Fruit fly (Drosophila melanogaster) whole organism, adult: ENCODE data around the gene Gli.

Experiments
- CG11617 ChIP-seq: fragments of 200-800 bp; sonication (Bioruptor generic); optimal IDR thresholded peaks from 2 replicates; lab custom pipeline; 2017; ENCODE audit warnings: mild to moderate bottlenecking, missing biosample characterization, missing genetic modification reagents, missing genetic modification characterization
- CG12768 ChIP-seq: fragments of 200-800 bp; sonication (Bioruptor generic); optimal IDR thresholded peaks from 2 replicates; lab custom pipeline; 2017; ENCODE audit warnings: missing biosample characterization, missing genetic modification characterization, mild to moderate bottlenecking, moderate library complexity, missing genetic modification reagents
- CG14711 ChIP-seq: fragments of 200-800 bp; sonication (Bioruptor generic); optimal IDR thresholded peaks from 2 replicates; lab custom pipeline; 2018; ENCODE audit warnings: missing biosample characterization, mild to moderate bottlenecking, missing genetic modification characterization, moderate library complexity
- CG1620 ChIP-seq: fragments of 200-800 bp; sonication (Bioruptor generic); optimal IDR thresholded peaks from 2 replicates; lab custom pipeline; 2016; ENCODE audit warnings: missing biosample characterization, missing genetic modification characterization
- CG33017 ChIP-seq: fragments of 200-800 bp; sonication (Bioruptor generic); optimal IDR thresholded peaks from 2 replicates; lab custom pipeline; 2018; ENCODE audit warnings: missing biosample characterization, mild to moderate bottlenecking, missing genetic modification characterization, moderate library complexity
- CG5204 ChIP-seq: fragments of 200-800 bp; sonication (Bioruptor generic); optimal IDR thresholded peaks from 2 replicates; lab custom pipeline; 2016; ENCODE audit warnings: missing biosample characterization, missing genetic modification characterization
- CG7045 ChIP-seq: fragments of 200-800 bp; sonication (Bioruptor generic); optimal IDR thresholded peaks from 2 replicates; lab custom pipeline; 2017; ENCODE audit warnings: missing biosample characterization, mild to moderate bottlenecking, missing genetic modification characterization
- CG7101 ChIP-seq: fragments of 200-800 bp; sonication (Bioruptor generic); optimal IDR thresholded peaks from 2 replicates; lab custom pipeline; 2018; ENCODE audit warnings: missing biosample characterization, mild to moderate bottlenecking, missing genetic modification characterization, moderate library complexity
- Clk ChIP-seq: fragments of 200-800 bp; sonication (Bioruptor generic); optimal IDR thresholded peaks from 2 replicates; lab custom pipeline; 2017; ENCODE audit warnings: missing biosample characterization, missing genetic modification characterization
- Crg-1 ChIP-seq: fragments of 200-800 bp; sonication (Bioruptor generic); optimal IDR thresholded peaks from 2 replicates; lab custom pipeline; 2016; ENCODE audit warnings: missing biosample characterization, missing genetic modification characterization
- Hr96 ChIP-seq: fragments of 200-800 bp; sonication (Bioruptor generic); optimal IDR thresholded peaks from 2 replicates; lab custom pipeline; 2016; ENCODE audit warnings: missing biosample characterization, missing genetic modification characterization
- Mnt ChIP-seq: fragments of 200-800 bp; sonication (Bioruptor generic); optimal IDR thresholded peaks from 2 replicates; lab custom pipeline; 2016; ENCODE audit warnings: missing biosample characterization, mild to moderate bottlenecking, missing genetic modification characterization
- bab1 ChIP-seq: fragments of 200-800 bp; sonication (Bioruptor generic); optimal IDR thresholded peaks from 3 replicates; lab custom pipeline; 2019; ENCODE audit warnings: missing biosample characterization, mild to moderate bottlenecking, missing genetic modification characterization, moderate library complexity
- cic ChIP-seq: fragments of 200-800 bp; sonication (Bioruptor generic); optimal IDR thresholded peaks from 2 replicates; lab custom pipeline; 2017; ENCODE audit warnings: missing biosample characterization, mild to moderate bottlenecking, missing genetic modification characterization, moderate library complexity
- cnc ChIP-seq, 2 experiments: fragments of >200 bp; optimal IDR thresholded peaks; 2 replicates each; lab custom pipeline; 2017
- kay ChIP-seq: fragments of 200-800 bp; sonication (Bioruptor generic); peaks from one replicate; lab custom pipeline; 2016; ENCODE audit warnings: missing biosample characterization, missing genetic modification characterization, borderline replicate concordance
- ovo ChIP-seq: fragments of 200-800 bp; sonication (Bioruptor generic); optimal IDR thresholded peaks from 2 replicates; lab custom pipeline; 2016; ENCODE audit warnings: missing biosample characterization, missing genetic modification characterization
- pad ChIP-seq: fragments of 200-800 bp; sonication (Bioruptor generic); optimal IDR thresholded peaks from 3 replicates; lab custom pipeline; 2017; ENCODE audit warnings: missing biosample characterization, missing genetic modification characterization, mild to moderate bottlenecking, moderate library complexity, missing genetic modification reagents
- tj ChIP-seq: fragments of 200-800 bp; sonication (Bioruptor generic); optimal IDR thresholded peaks from 3 replicates; lab custom pipeline; 2017; ENCODE audit warnings: missing biosample characterization, mild to moderate bottlenecking, missing genetic modification characterization, moderate library complexity
- toe ChIP-seq: fragments of 200-800 bp; sonication (Bioruptor generic); optimal IDR thresholded peaks from 2 replicates; lab custom pipeline; 2016; ENCODE audit warnings: missing biosample characterization, missing genetic modification characterization

The Gli gene

dm6 chr2L:15745036-15745854 is 17.3 kb downstream of the Gli start:
- TF ChIP-seq toe (GFP tag; lab: Kevin White, UChicago) (no peak), kay (GFP tag; lab: Kevin White, UChicago) (peak; percentile 74), tj (no peak), Hr96 (GFP tag; lab: Kevin White, UChicago) (no peak), pad (GFP tag; lab: Kevin White, UChicago) (peak; percentile 99), CG12768 (GFP tag; lab: Kevin White, UChicago) (no peak), Mnt (no peak)

dm6 chr2L:15743578-15743977 is 19.0 kb downstream of the Gli start:
- TF ChIP-seq pad (GFP tag; lab: Kevin White, UChicago), result no peak
- no peak for TF ChIP-seq CG33017
- no peak for TF ChIP-seq kay (GFP tag; lab: Kevin White, UChicago)
- TF ChIP-seq Clk (GFP tag; lab: Kevin White, UChicago), result no peak
- no peak for TF ChIP-seq Mnt
- TF ChIP-seq CG14711 (tag; lab: Kevin White, UChicago), result no peak
- TF ChIP-seq toe (GFP tag; lab: Kevin White, UChicago), result no peak
- TF ChIP-seq Hr96 (GFP tag; lab: Kevin White, UChicago), result no peak
- no peak for TF ChIP-seq CG12768 (GFP tag; lab: Kevin White, UChicago)
- no peak for TF ChIP-seq CG1620 (GFP tag; lab: Kevin White, UChicago)
- TF ChIP-seq cnc (optimal IDR thresholded peaks at IDR 0.05; lab: Kevin White, UChicago), result no peak
- no peak for TF ChIP-seq tj

- TF ChIP-seq cnc (optimal IDR thresholded peaks at IDR 0.05; lab: Kevin White, UChicago) (no peak), Hr96 (GFP tag; lab: Kevin White, UChicago) (no peak), cic (GFP tag; lab: Kevin White, UChicago) (no peak), CG7045 (GFP tag; lab: Kevin White, UChicago) (no peak), CG33017 (no peak), CG1620 (GFP tag; lab: Kevin White, UChicago) (no peak), Clk (GFP tag; lab: Kevin White, UChicago) (no peak)
Measured at dm6 chr2L:15742976-15743375, 19.6 kb downstream of the Gli start.

- no peak for TF ChIP-seq CG1620 (GFP tag; lab: Kevin White, UChicago)
- TF ChIP-seq Clk (GFP tag; lab: Kevin White, UChicago), result no peak
- no peak for TF ChIP-seq CG11617
- no peak for TF ChIP-seq bab1 (GFP tag; lab: Kevin White, UChicago)
- TF ChIP-seq cic (GFP tag; lab: Kevin White, UChicago), result no peak
- no peak for TF ChIP-seq CG7045 (GFP tag; lab: Kevin White, UChicago)
- no peak for TF ChIP-seq CG14711 (tag; lab: Kevin White, UChicago)
- TF ChIP-seq cnc (optimal IDR thresholded peaks at IDR 0.05; lab: Kevin White, UChicago), result no peak
- TF ChIP-seq CG12768 (GFP tag; lab: Kevin White, UChicago), result no peak
- TF ChIP-seq tj, result no peak
- TF ChIP-seq ovo (GFP tag; lab: Kevin White, UChicago), result no peak
- no peak for TF ChIP-seq Crg-1 (GFP tag; lab: Kevin White, UChicago)
- TF ChIP-seq kay (GFP tag; lab: Kevin White, UChicago), result no peak
- no peak for TF ChIP-seq CG5204 (GFP tag; lab: Kevin White, UChicago)
- TF ChIP-seq CG33017, result no peak
- no peak for TF ChIP-seq pad (GFP tag; lab: Kevin White, UChicago)
- TF ChIP-seq CG7101, result no peak
- no peak for TF ChIP-seq Mnt
- no peak for TF ChIP-seq Hr96 (GFP tag; lab: Kevin White, UChicago)
- TF ChIP-seq toe (GFP tag; lab: Kevin White, UChicago), result no peak
Measured at dm6 chr2L:15741418-15741817, 21.1 kb downstream of the Gli start.

dm6 chr2L:15740918-15741317 is 21.6 kb downstream of the Gli start:
- TF ChIP-seq CG14711 (tag; lab: Kevin White, UChicago) (no peak), CG7101 (no peak), pad (GFP tag; lab: Kevin White, UChicago) (no peak), Mnt (no peak), Clk (GFP tag; lab: Kevin White, UChicago) (no peak), CG33017 (no peak), ovo (GFP tag; lab: Kevin White, UChicago) (no peak), cic (GFP tag; lab: Kevin White, UChicago) (no peak), CG7045 (GFP tag; lab: Kevin White, UChicago) (no peak), toe (GFP tag; lab: Kevin White, UChicago) (no peak), Hr96 (GFP tag; lab: Kevin White, UChicago) (no peak), kay (GFP tag; lab: Kevin White, UChicago) (no peak), tj (no peak), CG12768 (GFP tag; lab: Kevin White, UChicago) (no peak), cnc (optimal IDR thresholded peaks at IDR 0.05; lab: Kevin White, UChicago) (no peak)

- no peak for TF ChIP-seq Crg-1 (GFP tag; lab: Kevin White, UChicago)
- no peak for TF ChIP-seq tj
- no peak for TF ChIP-seq ovo (GFP tag; lab: Kevin White, UChicago)
- no peak for TF ChIP-seq toe (GFP tag; lab: Kevin White, UChicago)
- TF ChIP-seq bab1 (GFP tag; lab: Kevin White, UChicago), result no peak
- TF ChIP-seq kay (GFP tag; lab: Kevin White, UChicago), result no peak
Measured at dm6 chr2L:15735918-15736317, 26.6 kb downstream of the Gli start.
